Comparison of ENCODE assay signal across 1 fruit fly cellular context in genomic region chrX:12496930-12497329, dm6.
TF ChIP-seq lines count a peak whose summit lies in the region.

Gene mdu, plus strand, starts transcription at chrX:12497188.

TF ChIP-seq in whole organism, embryonic, 481 proteins besides CTCF, POLR2A, EP300 and RAD21 (continued from another document):
- TF ChIP-seq BEAF-32 (GFP tag; optimal IDR thresholded peaks at IDR 0.05; lab: Kevin White, UChicago): peak; percentile 61
- no peak for TF ChIP-seq btn (GFP tag; optimal IDR thresholded peaks at IDR 0.05; lab: Kevin White, UChicago)
- TF ChIP-seq CG18764 (GFP tag; optimal IDR thresholded peaks at IDR 0.05; lab: Kevin White, UChicago): no peak
- no peak for TF ChIP-seq Taf1 (GFP tag; IDR thresholded peaks at IDR 0.05; lab: Robert Waterston, UW)
- TF ChIP-seq Jarid2 (GFP tag; optimal IDR thresholded peaks at IDR 0.05; lab: Kevin White, UChicago): peak; percentile 67
- peak; percentile 9 for TF ChIP-seq fd3F (GFP tag; optimal IDR thresholded peaks at IDR 0.05; lab: Kevin White, UChicago)
- TF ChIP-seq tgo (GFP tag; IDR thresholded peaks at IDR 0.05; lab: Robert Waterston, UW): no peak; the same call in 2 of the 3 replicates
- TF ChIP-seq CG1603 (tag; optimal IDR thresholded peaks at IDR 0.05; lab: Kevin White, UChicago): no peak
- TF ChIP-seq toy (GFP tag; IDR thresholded peaks at IDR 0.05; lab: Robert Waterston, UW): no peak
- no peak for TF ChIP-seq Rx (GFP tag; IDR thresholded peaks at IDR 0.05; lab: Robert Waterston, UW)
- no peak for TF ChIP-seq CG17359 (tag; optimal IDR thresholded peaks at IDR 0.05; lab: Kevin White, UChicago)
- no peak for TF ChIP-seq CG7786 (GFP tag; optimal IDR thresholded peaks at IDR 0.05; lab: Kevin White, UChicago)
- TF ChIP-seq NFAT (GFP tag; IDR thresholded peaks at IDR 0.05; lab: Robert Waterston, UW): no peak
- TF ChIP-seq gce (GFP tag; IDR thresholded peaks at IDR 0.05; lab: Robert Waterston, UW): no peak
- no peak for TF ChIP-seq CG15601 (tag; optimal IDR thresholded peaks at IDR 0.05; lab: Kevin White, UChicago)
- no peak for TF ChIP-seq NfI (GFP tag; optimal IDR thresholded peaks at IDR 0.05; lab: Kevin White, UChicago)
- TF ChIP-seq CG10209 (GFP tag; optimal IDR thresholded peaks at IDR 0.05; lab: Kevin White, UChicago): peak; percentile 1
- peak; percentile 57 for TF ChIP-seq gem (tag; optimal IDR thresholded peaks at IDR 0.05; lab: Kevin White, UChicago)
- TF ChIP-seq az2 (GFP tag; optimal IDR thresholded peaks at IDR 0.05; lab: Kevin White, UChicago): peak; percentile 23
- TF ChIP-seq CG11560 (tag; IDR thresholded peaks at IDR 0.05; lab: Robert Waterston, UW): peak; percentile 92
- TF ChIP-seq CG31441 (GFP tag; IDR thresholded peaks at IDR 0.05; lab: Robert Waterston, UW): peak; percentile 37; the same call in 1 of the 2 replicates
- peak; percentile 60; the same call in 1 of the 3 replicates for TF ChIP-seq Opbp (GFP tag; IDR thresholded peaks at IDR 0.05; lab: Robert Waterston, UW; ENCODE audit: partially characterized antibody)
- no peak for TF ChIP-seq Kr (GFP tag; optimal IDR thresholded peaks at IDR 0.05; lab: Kevin White, UChicago)
- TF ChIP-seq CG1792 (GFP tag; optimal IDR thresholded peaks at IDR 0.05; lab: Kevin White, UChicago): no peak
- no peak for TF ChIP-seq CG31224 (GFP tag; IDR thresholded peaks at IDR 0.05; lab: Robert Waterston, UW)
- no peak for TF ChIP-seq CG2202 (tag; optimal IDR thresholded peaks at IDR 0.05; lab: Kevin White, UChicago)
- TF ChIP-seq ind (GFP tag; optimal IDR thresholded peaks at IDR 0.05; lab: Kevin White, UChicago): peak; percentile 48
- TF ChIP-seq kay (GFP tag; optimal IDR thresholded peaks at IDR 0.05; lab: Kevin White, UChicago): no peak
- TF ChIP-seq zen2 (GFP tag; IDR thresholded peaks at IDR 0.05; lab: Robert Waterston, UW; ENCODE audit: partially characterized antibody): 0 out of 3 replicates have a peak, but pooled peaks have one; percentile 6
- no peak for TF ChIP-seq Mrtf (GFP tag; IDR thresholded peaks at IDR 0.05; lab: Robert Waterston, UW)
- TF ChIP-seq zfh2 (GFP tag; optimal IDR thresholded peaks at IDR 0.05; lab: Kevin White, UChicago): peak; percentile 4
- TF ChIP-seq Abd-B (GFP tag; optimal IDR thresholded peaks at IDR 0.05; lab: Kevin White, UChicago): peak; percentile 40
- TF ChIP-seq Scr (GFP tag; IDR thresholded peaks at IDR 0.05; lab: Robert Waterston, UW; ENCODE audit: partially characterized antibody): peak; percentile 19; the same call in 1 of the 2 replicates
- TF ChIP-seq wor (GFP tag; IDR thresholded peaks at IDR 0.05; lab: Robert Waterston, UW): no peak
- no peak for TF ChIP-seq Fer3 (tag; optimal IDR thresholded peaks at IDR 0.05; lab: Kevin White, UChicago)
- peak; percentile 9 for TF ChIP-seq CG15269 (tag; optimal IDR thresholded peaks at IDR 0.05; lab: Kevin White, UChicago)
- no peak for TF ChIP-seq CG5953 (GFP tag; IDR thresholded peaks at IDR 0.05; lab: Robert Waterston, UW)
- TF ChIP-seq Elba2 (GFP tag; optimal IDR thresholded peaks at IDR 0.05; lab: Kevin White, UChicago): peak; percentile 49
- peak; percentile 13 for TF ChIP-seq Ets97D (GFP tag; optimal IDR thresholded peaks at IDR 0.05; lab: Kevin White, UChicago)
- 0 out of 3 replicates have a peak, but pooled peaks have one; percentile 21 for TF ChIP-seq mld (GFP tag; IDR thresholded peaks at IDR 0.05; lab: Robert Waterston, UW; ENCODE audit: partially characterized antibody)
- TF ChIP-seq Adf1 (GFP tag; IDR thresholded peaks at IDR 0.05; lab: Robert Waterston, UW): peak; percentile 12; the same call in 1 of the 2 replicates
- TF ChIP-seq vfl (GFP tag; optimal IDR thresholded peaks at IDR 0.05; lab: Kevin White, UChicago): no peak
